Worm (Caenorhabditis elegans): Measurements from ENCODE around the gene crn-3.
A peak's percentile ranks its signal among the peaks of the same experiment; 100 is the strongest.

The crn-3 gene

DNA sequence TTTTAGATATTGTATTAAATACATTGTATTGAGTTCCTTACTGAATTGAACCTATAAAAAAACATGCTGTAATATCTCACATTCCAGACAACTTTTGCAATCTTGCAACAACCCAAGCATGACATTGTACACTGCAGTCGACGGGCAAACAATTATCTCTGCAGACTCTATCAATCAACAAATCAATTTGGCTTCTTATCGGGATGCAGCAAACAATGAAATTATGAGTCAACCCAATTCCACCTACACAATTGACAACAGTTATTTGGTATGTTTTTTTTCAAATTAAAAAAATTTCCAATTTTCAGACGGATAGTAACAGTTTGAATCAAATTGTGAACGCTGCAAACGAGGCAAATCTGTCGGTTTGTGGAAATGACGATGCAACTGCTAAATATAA, 43.1 kb downstream of the crn-3 start:
- TF ChIP-seq nhr-120 (GFP tag; IDR thresholded peaks at IDR 0.05): no peak
- TF ChIP-seq dpl-1 (GFP tag; optimal IDR thresholded peaks at IDR 0.05): no peak
- TF ChIP-seq nhr-80 (tag; optimal IDR thresholded peaks at IDR 0.05): peak; percentile 43
- no peak for TF ChIP-seq F57A8.1 (GFP tag; optimal IDR thresholded peaks at IDR 0.05)
- TF ChIP-seq Y95B8A.8 (GFP tag; IDR thresholded peaks at IDR 0.05): no peak
- TF ChIP-seq rcor-1 (GFP tag; IDR thresholded peaks at IDR 0.05): no peak

- TF ChIP-seq egrh-3 (GFP tag; IDR thresholded peaks at IDR 0.05): peak; percentile 71; the same call in 1 of the 2 replicates
These were observed 49.8 kb downstream of the crn-3 start for ce11 chrII:10637681-10638080.

DNA sequence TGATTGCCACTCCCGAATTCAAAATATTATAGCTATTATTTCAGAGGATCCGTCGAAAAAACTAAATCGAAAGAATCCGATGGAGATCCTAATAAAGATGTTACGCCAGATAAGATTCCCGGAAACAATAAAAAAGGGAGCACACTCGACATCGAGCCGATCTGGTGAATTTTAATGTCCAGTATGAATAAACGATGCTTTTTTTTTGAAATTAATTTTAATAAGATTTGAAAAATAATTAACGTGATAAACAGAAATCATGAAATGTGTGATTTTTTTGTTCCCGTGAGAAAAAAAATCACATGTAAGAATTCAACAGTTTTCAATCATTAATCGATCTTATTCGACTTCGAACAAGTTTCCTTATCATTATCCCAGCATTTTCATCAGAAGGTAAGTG, 51.3 kb downstream of the crn-3 start, which contains the start of gene M28.9:
TSS of gene M28.9 (plus strand) at position 301 of the 400 bp plus-strand sequence.
- TF ChIP-seq pbrm-1 (GFP tag; IDR thresholded peaks at IDR 0.05) (no peak), madf-8 (GFP tag; conservative IDR thresholded peaks at IDR 0.05) (no peak), ceh-58 (GFP tag; IDR thresholded peaks at IDR 0.05) (no peak), rec-8 (tag; optimal IDR thresholded peaks at IDR 0.05) (no peak), F57C9.4 (tag; optimal IDR thresholded peaks at IDR 0.05) (no peak), F39B2.1 (GFP tag; IDR thresholded peaks at IDR 0.05) (no peak), rcor-1 (GFP tag; IDR thresholded peaks at IDR 0.05) (no peak), F37B4.10 (GFP tag; IDR thresholded peaks at IDR 0.05) (no peak), chd-7 (tag; optimal IDR thresholded peaks at IDR 0.05) (no peak), D2030.7 (GFP tag; IDR thresholded peaks at IDR 0.05) (no peak), dpl-1 (GFP tag; optimal IDR thresholded peaks at IDR 0.05) (no peak), atf-7 (tag; optimal IDR thresholded peaks at IDR 0.05) (no peak), hmg-1.2 (GFP tag; IDR thresholded peaks at IDR 0.05) (no peak), Y79H2A.3 (GFP tag; conservative IDR thresholded peaks at IDR 0.05) (no peak), T07F8.4 (tag; optimal IDR thresholded peaks at IDR 0.05) (no peak), F49E8.2 (tag; optimal IDR thresholded peaks at IDR 0.05; ENCODE audit: insufficient read depth) (no peak), egl-44 (GFP tag; IDR thresholded peaks at IDR 0.05) (no peak)
